Worm (Caenorhabditis elegans) whole organism, young adult: ENCODE measurements around the gene T23B5.3.

Source experiments
- C17E4.6 ChIP-seq: fragments of 200-800 bp; sonication (Bioruptor generic); IDR thresholded peaks from 2 replicates; pipeline ENCODE4 v1.3.6; 2022; ENCODE audit warnings: missing genetic modification reagents, missing genetic modification characterization, missing compliant biosample characterization
- F37B4.10 ChIP-seq: fragments of 200-800 bp; sonication (Bioruptor generic); IDR thresholded peaks from 2 replicates; pipeline ENCODE4 v1.3.6; 2022; ENCODE audit warnings: missing genetic modification characterization, missing compliant biosample characterization
- F52B5.7 ChIP-seq: sonication (generic microtip); optimal IDR thresholded peaks from 2 replicates; lab custom pipeline; 2016; ENCODE audit warnings: mild to moderate bottlenecking, missing genetic modification characterization, missing compliant biosample characterization
- Y53F4B.3 ChIP-seq: fragments of 200-800 bp; sonication (Bioruptor generic); IDR thresholded peaks from 2 replicates; pipeline ENCODE4 v1.3.6; 2022; ENCODE audit warnings: missing genetic modification reagents, missing genetic modification characterization, missing compliant biosample characterization
- Y67H2A.10 ChIP-seq: fragments of 200-800 bp; sonication (Bioruptor generic); conservative IDR thresholded peaks from 2 replicates; pipeline ENCODE4 v1.3.6; 2022; ENCODE audit warnings: missing genetic modification reagents, missing genetic modification characterization, missing compliant biosample characterization
- Y79H2A.3 ChIP-seq: fragments of 200-800 bp; sonication (Bioruptor generic); conservative IDR thresholded peaks from 2 replicates; pipeline ENCODE4 v1.3.6; 2022; ENCODE audit warnings: missing genetic modification reagents, missing genetic modification characterization, missing compliant biosample characterization
- Y95B8A.8 ChIP-seq: fragments of 200-800 bp; sonication (Bioruptor generic); IDR thresholded peaks from 2 replicates; pipeline ENCODE4 v1.3.6; 2022; ENCODE audit warnings: missing genetic modification reagents, missing genetic modification characterization, missing compliant biosample characterization
- akir-1 ChIP-seq: fragments of 200-800 bp; sonication (Bioruptor generic); optimal IDR thresholded peaks from 2 replicates; lab custom pipeline; 2018; ENCODE audit warnings: mild to moderate bottlenecking, missing genetic modification characterization, moderate library complexity, missing compliant biosample characterization
- ama-1 ChIP-seq, 3 experiments: fragments of 150-350 bp in 1 of 3; sonication (generic microtip) in 2 of 3; optimal IDR thresholded peaks; 2 replicates each; lab custom pipeline; 2014 to 2018; ENCODE audit warnings: missing biosample characterization in 2 of 3, missing genetic modification characterization in 2 of 3, missing genetic modification reagents in 2 of 3
- aptf-2 ChIP-seq: fragments of 200-800 bp; sonication (Bioruptor generic); conservative IDR thresholded peaks from 2 replicates; pipeline ENCODE4 v1.3.6; 2022; ENCODE audit warnings: missing genetic modification reagents, missing genetic modification characterization, missing compliant biosample characterization
- attf-5 ChIP-seq: fragments of 200-800 bp; sonication (Bioruptor generic); optimal IDR thresholded peaks from 2 replicates; lab custom pipeline; 2018; ENCODE audit warnings: mild to moderate bottlenecking, missing genetic modification characterization, missing compliant biosample characterization
- attf-6 ChIP-seq: fragments of 200-800 bp; sonication (Bioruptor generic); IDR thresholded peaks from 2 replicates; pipeline ENCODE4 v1.3.6; 2022; ENCODE audit warnings: missing genetic modification reagents, missing genetic modification characterization, missing compliant biosample characterization
- bed-1 ChIP-seq: fragments of 200-800 bp; sonication (Bioruptor generic); IDR thresholded peaks from 2 replicates; pipeline ENCODE4 v1.3.6; 2022; ENCODE audit warnings: missing genetic modification reagents, missing genetic modification characterization, missing compliant biosample characterization
- cebp-1 ChIP-seq, 2 experiments: fragments of 200-800 bp in 1 of 2; sonication (Bioruptor generic) in 1 of 2; sonication (generic microtip) in 1 of 2; IDR thresholded peaks in 1 of 2; optimal IDR thresholded peaks in 1 of 2; 2 replicates each; pipeline versions ENCODE4 v1.3.6 to Lab custom; 2017 to 2022; ENCODE audit warnings: missing compliant biosample characterization in 2 of 2, missing genetic modification characterization in 2 of 2, mild to moderate bottlenecking in 1 of 2, missing genetic modification reagents in 1 of 2, moderate library complexity in 1 of 2
- chd-7 ChIP-seq: sonication (generic microtip); optimal IDR thresholded peaks from 2 replicates; lab custom pipeline; 2016; ENCODE audit warnings: mild to moderate bottlenecking, missing genetic modification characterization, moderate library complexity, missing compliant biosample characterization
- dpff-1 ChIP-seq: sonication (generic microtip); optimal IDR thresholded peaks from 2 replicates; lab custom pipeline; 2017; ENCODE audit warnings: mild to moderate bottlenecking, missing genetic modification characterization, missing compliant biosample characterization
- efl-1 ChIP-seq: fragments of 150-350 bp; optimal IDR thresholded peaks from 2 replicates; lab custom pipeline; 2014; ENCODE audit warnings: missing biosample characterization, missing genetic modification reagents, missing genetic modification characterization
- ekl-4 ChIP-seq: fragments of 200-800 bp; sonication (Bioruptor generic); IDR thresholded peaks from 2 replicates; pipeline ENCODE4 v1.3.6; 2022; ENCODE audit warnings: missing genetic modification reagents, missing genetic modification characterization, missing compliant biosample characterization
- gei-17 ChIP-seq: fragments of 200-800 bp; sonication (Bioruptor generic); optimal IDR thresholded peaks from 2 replicates; lab custom pipeline; 2018; ENCODE audit warnings: mild to moderate bottlenecking, missing genetic modification characterization, missing compliant biosample characterization
- hmg-1.2 ChIP-seq: fragments of 200-800 bp; sonication (Bioruptor generic); IDR thresholded peaks from 2 replicates; pipeline ENCODE4 v1.3.6; 2022; ENCODE audit warnings: missing genetic modification reagents, missing genetic modification characterization, missing compliant biosample characterization
- lin-26 ChIP-seq: fragments of 200-800 bp; sonication (Bioruptor generic); IDR thresholded peaks from 2 replicates; pipeline ENCODE4 v1.3.6; 2022; ENCODE audit warnings: missing genetic modification reagents, missing genetic modification characterization, missing compliant biosample characterization
- lin-35 ChIP-seq, 3 experiments: fragments of 150-350 bp in 2 of 3; sonication (generic microtip) in 1 of 3; optimal IDR thresholded peaks; 2 replicates each; lab custom pipeline; 2014 to 2018; ENCODE audit warnings: missing biosample characterization in 3 of 3, missing genetic modification characterization in 3 of 3, missing genetic modification reagents in 3 of 3
- lin-40 ChIP-seq: sonication (generic microtip); optimal IDR thresholded peaks from 2 replicates; lab custom pipeline; 2016; ENCODE audit warnings: missing genetic modification characterization, mild to moderate bottlenecking, missing compliant biosample characterization, missing genotype, missing genetic modification reagents
- lir-1 ChIP-seq: fragments of 200-800 bp; sonication (Bioruptor generic); conservative IDR thresholded peaks from 2 replicates; pipeline ENCODE4 v1.3.6; 2022; ENCODE audit warnings: missing genetic modification reagents, missing genetic modification characterization, missing compliant biosample characterization
- nfyb-1 ChIP-seq: fragments of 200-800 bp; sonication (Bioruptor generic); IDR thresholded peaks from 2 replicates; pipeline ENCODE4 v1.3.6; 2022; ENCODE audit warnings: missing genetic modification reagents, missing genetic modification characterization, missing compliant biosample characterization
- nhr-80 ChIP-seq: sonication (generic microtip); optimal IDR thresholded peaks from 2 replicates; lab custom pipeline; 2016; ENCODE audit warnings: missing genetic modification characterization, missing compliant biosample characterization
- pha-4 ChIP-seq: fragments of 150-350 bp; sonication (generic microtip); optimal IDR thresholded peaks from 2 replicates; lab custom pipeline; 2014; ENCODE audit warnings: missing biosample characterization, missing genetic modification reagents, missing genetic modification characterization
- rec-8 ChIP-seq, 2 experiments: sonication (generic microtip); optimal IDR thresholded peaks; 2 replicates each; lab custom pipeline; 2016; ENCODE audit warnings: mild to moderate bottlenecking in 2 of 2, missing genetic modification characterization in 2 of 2, missing genetic modification reagents in 2 of 2, missing genotype in 2 of 2, missing biosample characterization in 1 of 2, missing compliant biosample characterization in 1 of 2, moderate library complexity in 1 of 2
- rpc-1 ChIP-seq, 2 experiments: fragments of 150-350 bp in 1 of 2; sonication (generic microtip) in 1 of 2; optimal IDR thresholded peaks; 2 replicates each; lab custom pipeline; 2014 to 2018; ENCODE audit warnings: missing biosample characterization in 1 of 2, missing genetic modification characterization in 1 of 2, missing genetic modification reagents in 1 of 2, missing genotype in 1 of 2
- snpc-1.3 ChIP-seq: sonication (generic microtip); optimal IDR thresholded peaks from 2 replicates; lab custom pipeline; 2017; ENCODE audit warnings: missing genetic modification characterization, mild to moderate bottlenecking, missing compliant biosample characterization, antibody characterized with exemption, moderate library complexity, missing genotype, missing genetic modification reagents; ENCODE audit not compliant: insufficient read depth
- snpc-3.4 ChIP-seq: sonication (generic microtip); optimal IDR thresholded peaks from 2 replicates; lab custom pipeline; 2017; ENCODE audit warnings: missing genetic modification characterization, mild to moderate bottlenecking, missing compliant biosample characterization, antibody characterized with exemption, moderate library complexity, missing genotype, missing genetic modification reagents
- snpc-4 ChIP-seq, 5 experiments: fragments of 150-350 bp in 1 of 5; sonication (generic microtip) in 4 of 5; optimal IDR thresholded peaks; 2 replicates each; lab custom pipeline; 2014 to 2018; ENCODE audit warnings: missing genetic modification characterization in 5 of 5, missing biosample characterization in 3 of 5, antibody characterized with exemption in 2 of 5, mild to moderate bottlenecking in 2 of 5, missing compliant biosample characterization in 2 of 5, missing genotype in 2 of 5, moderate library complexity in 2 of 5, missing genetic modification reagents in 1 of 5
- somi-1 ChIP-seq: fragments of 200-800 bp; sonication (Bioruptor generic); optimal IDR thresholded peaks from 2 replicates; lab custom pipeline; 2018; ENCODE audit warnings: mild to moderate bottlenecking, missing genetic modification characterization, missing compliant biosample characterization
- tbp1 ChIP-seq: fragments of 200-800 bp; sonication (Bioruptor generic); optimal IDR thresholded peaks from 2 replicates; lab custom pipeline; 2018; ENCODE audit warnings: mild to moderate bottlenecking, missing genetic modification characterization, missing compliant biosample characterization
- tbx-9 ChIP-seq: sonication (generic microtip); optimal IDR thresholded peaks from 2 replicates; lab custom pipeline; 2016; ENCODE audit warnings: borderline replicate concordance, missing genetic modification characterization, inconsistent platforms, missing compliant biosample characterization
- tlf-1 ChIP-seq: fragments of 200-800 bp; sonication (Bioruptor generic); optimal IDR thresholded peaks from 2 replicates; lab custom pipeline; 2018; ENCODE audit warnings: mild to moderate bottlenecking, missing genetic modification characterization, missing compliant biosample characterization
- unc-62 ChIP-seq: fragments of 150-350 bp; optimal IDR thresholded peaks from 2 replicates; lab custom pipeline; 2014; ENCODE audit warnings: missing biosample characterization, missing genetic modification reagents, missing genetic modification characterization
- ztf-22 ChIP-seq: fragments of 200-800 bp; sonication (Bioruptor generic); optimal IDR thresholded peaks from 2 replicates; lab custom pipeline; 2018; ENCODE audit warnings: mild to moderate bottlenecking, missing genetic modification characterization, moderate library complexity, missing compliant biosample characterization
- ztf-26 ChIP-seq: sonication (generic microtip); optimal IDR thresholded peaks from 2 replicates; lab custom pipeline; 2017; ENCODE audit warnings: missing genetic modification characterization, missing compliant biosample characterization

Gene T23B5.3

DNA sequence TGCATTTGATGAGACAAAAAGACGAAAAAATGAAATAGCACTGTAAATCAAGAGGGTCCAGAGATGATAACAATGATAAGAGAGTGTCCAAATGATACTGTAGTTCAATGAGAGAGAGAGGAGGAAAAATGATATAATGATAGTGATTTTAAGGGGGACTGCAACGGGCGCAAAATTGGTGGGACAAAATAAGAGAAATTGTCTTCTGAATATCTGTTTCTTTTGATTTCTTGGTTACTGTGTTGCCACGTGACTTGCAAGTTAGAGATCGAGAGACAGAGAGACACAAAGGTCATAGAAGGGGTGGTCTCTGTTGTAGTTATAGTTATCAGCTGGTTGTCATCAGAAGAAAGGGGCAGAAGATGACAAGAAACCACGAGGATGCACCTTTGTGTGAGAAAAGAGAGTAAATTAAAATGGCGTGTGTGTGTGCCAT lies 27.5 kb downstream of the T23B5.3 start:
- no peak for TF ChIP-seq aptf-2 (GFP tag; lab: Robert Waterston, UW)
- TF ChIP-seq Y79H2A.3 = no peak
- TF ChIP-seq F37B4.10 (GFP tag; lab: Robert Waterston, UW) = no peak
- no peak for TF ChIP-seq Y53F4B.3
- peak; percentile 76 for TF ChIP-seq ztf-26
- TF ChIP-seq ztf-22 (GFP tag; lab: Kevin White, UChicago) = peak; percentile 61
- no peak for TF ChIP-seq nfyb-1
- TF ChIP-seq cebp-1 (GFP tag; IDR thresholded peaks at IDR 0.05; lab: Robert Waterston, UW) = no peak
- peak; percentile 53 for TF ChIP-seq cebp-1 (tag; optimal IDR thresholded peaks at IDR 0.05; lab: Kevin White, UChicago)
- TF ChIP-seq attf-6 (GFP tag; lab: Robert Waterston, UW) = no peak
- TF ChIP-seq Y67H2A.10 (GFP tag; lab: Robert Waterston, UW) = no peak
- TF ChIP-seq hmg-1.2 (GFP tag; lab: Robert Waterston, UW) = peak; percentile 82
- peak; percentile 59 for TF ChIP-seq lin-40 (tag; lab: Kevin White, UChicago)
- no peak for TF ChIP-seq unc-62 (GFP tag; lab: Kevin White, UChicago)
- TF ChIP-seq akir-1 = no peak
- no peak for TF ChIP-seq tbp1
- TF ChIP-seq tbx-9 (tag; lab: Kevin White, UChicago) = no peak
- TF ChIP-seq attf-5 (GFP tag; lab: Kevin White, UChicago) = peak; percentile 18
- no peak for TF ChIP-seq snpc-3.4 (tag; lab: Kevin White, UChicago)
- no peak for TF ChIP-seq lin-26 (GFP tag; lab: Robert Waterston, UW)
- TF ChIP-seq C17E4.6 = no peak
- TF ChIP-seq ekl-4 (GFP tag; lab: Robert Waterston, UW) = no peak
- TF ChIP-seq pha-4 (tag; lab: Kevin White, UChicago) = no peak
- TF ChIP-seq snpc-1.3 = no peak
- TF ChIP-seq rpc-1 (optimal IDR thresholded peaks at IDR 0.05; lab: Kevin White, UChicago) = no peak
- TF ChIP-seq rpc-1 (tag; optimal IDR thresholded peaks at IDR 0.05; lab: Kevin White, UChicago) = no peak
- TF ChIP-seq snpc-4 (GFP tag; optimal IDR thresholded peaks at IDR 0.05; lab: Kevin White, UChicago) = no peak
- no peak for TF ChIP-seq snpc-4 (tag; optimal IDR thresholded peaks at IDR 0.05; lab: Kevin White, UChicago)
- no peak for TF ChIP-seq F52B5.7 (tag; lab: Kevin White, UChicago)
- TF ChIP-seq lir-1 (GFP tag; lab: Robert Waterston, UW) = no peak
- TF ChIP-seq bed-1 (GFP tag; lab: Robert Waterston, UW) = no peak
- no peak for TF ChIP-seq lin-35 (GFP tag; optimal IDR thresholded peaks at IDR 0.05; lab: Kevin White, UChicago)
- no peak for TF ChIP-seq rec-8 (tag; optimal IDR thresholded peaks at IDR 0.05; lab: Kevin White, UChicago)
- TF ChIP-seq dpff-1 (tag; lab: Kevin White, UChicago) = no peak
- TF ChIP-seq chd-7 (tag; lab: Kevin White, UChicago) = no peak
- no peak for TF ChIP-seq efl-1 (GFP tag; lab: Kevin White, UChicago)
- peak; percentile 34 for TF ChIP-seq somi-1 (GFP tag; lab: Kevin White, UChicago)
- no peak for TF ChIP-seq tlf-1 (GFP tag; lab: Kevin White, UChicago)
- no peak for TF ChIP-seq gei-17 (GFP tag; lab: Kevin White, UChicago)
- peak; percentile 75 for TF ChIP-seq nhr-80 (tag; lab: Kevin White, UChicago)
- no peak for TF ChIP-seq ama-1 (optimal IDR thresholded peaks at IDR 0.05; lab: Kevin White, UChicago)
- TF ChIP-seq ama-1 (GFP tag; optimal IDR thresholded peaks at IDR 0.05; lab: Kevin White, UChicago) = no peak
- TF ChIP-seq Y95B8A.8 = no peak
- TF ChIP-seq, all 124 proteins: peak for 8
